Worm (Caenorhabditis elegans): ENCODE measurements around the gene E04F6.6.

ce11 chrII:7183493-7184272, 15.7 kb downstream of the E04F6.6 start, which contains the start of gene pdl-1:
- TF ChIP-seq hmg-20 (GFP tag; IDR thresholded peaks at IDR 0.05): peak; percentile 77
- TF ChIP-seq hsf-1 (GFP tag; IDR thresholded peaks at IDR 0.05): peak; percentile 50; the same call in 1 of the 2 replicates
- peak; percentile 96 for TF ChIP-seq tbp1 (GFP tag; optimal IDR thresholded peaks at IDR 0.05)
- TF ChIP-seq bed-2 (GFP tag; IDR thresholded peaks at IDR 0.05): no peak
